Worm (Caenorhabditis elegans) whole organism, L3 larva: ENCODE results near the gene ZC513.14.

ENCODE experiments used
- ceh-82 ChIP-seq: fragments of 150-350 bp; optimal IDR thresholded peaks from 2 replicates; lab custom pipeline; 2014; ENCODE audit warnings: missing biosample characterization, missing genetic modification characterization
- lin-15B ChIP-seq: fragments of 150-350 bp; optimal IDR thresholded peaks from 2 replicates; lab custom pipeline; 2014; ENCODE audit warnings: missing biosample characterization, missing genetic modification characterization
- mml-1 ChIP-seq: fragments of 150-350 bp; sonication (generic microtip); optimal IDR thresholded peaks from 3 replicates; lab custom pipeline; 2014; ENCODE audit warnings: missing biosample characterization, missing genetic modification characterization
- ztf-4 ChIP-seq: fragments of 150-350 bp; optimal IDR thresholded peaks from 2 replicates; lab custom pipeline; 2014; ENCODE audit warnings: missing biosample characterization, missing genetic modification characterization

DNA sequence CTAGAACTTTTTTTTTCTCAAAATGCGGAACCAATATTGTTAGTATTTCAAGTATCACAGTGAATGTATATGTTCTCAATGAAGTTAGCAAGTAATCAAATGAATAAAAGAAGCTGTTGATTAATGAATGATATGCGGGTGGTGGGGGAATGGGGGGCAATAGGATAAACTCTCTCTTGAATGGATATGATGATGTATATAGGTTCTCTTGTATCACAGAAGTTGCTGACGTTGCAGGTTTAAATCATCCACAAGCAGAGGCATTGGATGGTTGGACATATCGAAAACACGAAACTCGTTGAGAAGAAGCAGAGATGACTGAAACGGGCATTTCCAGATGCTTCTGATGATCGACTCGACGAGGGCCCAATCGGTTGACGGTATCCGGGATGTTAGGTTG is 3.8 kb upstream of the ZC513.14 start:
- TF ChIP-seq ztf-4 (tag; lab: Kevin White, UChicago) (no peak), ceh-82 (tag; lab: Kevin White, UChicago) (no peak), lin-15B (no peak), mml-1 (tag; lab: Kevin White, UChicago) (no peak)
